Worm (Caenorhabditis elegans) whole organism, early embryonic: ENCODE measurements around the gene Y17G7B.3.

Experiments
- aly-1 ChIP-seq: sonication (generic microtip); optimal IDR thresholded peaks from 2 replicates; lab custom pipeline; 2016; ENCODE audit warnings: missing genetic modification characterization, missing compliant biosample characterization
- ama-1 ChIP-seq: fragments of 150-350 bp; optimal IDR thresholded peaks from 2 replicates; lab custom pipeline; 2014
- ceh-36 ChIP-seq: sonication (generic microtip); optimal IDR thresholded peaks from 2 replicates; lab custom pipeline; 2016; ENCODE audit warnings: missing genetic modification characterization, inconsistent platforms, missing compliant biosample characterization
- ets-7 ChIP-seq: sonication (generic microtip); optimal IDR thresholded peaks from 2 replicates; lab custom pipeline; 2016; ENCODE audit warnings: missing genotype, missing genetic modification characterization, missing compliant biosample characterization
- flt-1 ChIP-seq: fragments of 200-800 bp; sonication (Bioruptor generic); IDR thresholded peaks from 2 replicates; pipeline ENCODE4 v1.3.6; 2022; ENCODE audit warnings: missing genetic modification characterization, missing compliant biosample characterization
- hnd-1 ChIP-seq: sonication (generic microtip); optimal IDR thresholded peaks from 2 replicates; lab custom pipeline; 2016; ENCODE audit warnings: missing genetic modification characterization, missing compliant biosample characterization
- tbx-37 ChIP-seq: fragments of 200-800 bp; sonication (Bioruptor generic); conservative IDR thresholded peaks from 2 replicates; pipeline ENCODE4 v1.3.6; 2022; ENCODE audit warnings: missing genetic modification reagents, missing genetic modification characterization, missing compliant biosample characterization

DNA sequence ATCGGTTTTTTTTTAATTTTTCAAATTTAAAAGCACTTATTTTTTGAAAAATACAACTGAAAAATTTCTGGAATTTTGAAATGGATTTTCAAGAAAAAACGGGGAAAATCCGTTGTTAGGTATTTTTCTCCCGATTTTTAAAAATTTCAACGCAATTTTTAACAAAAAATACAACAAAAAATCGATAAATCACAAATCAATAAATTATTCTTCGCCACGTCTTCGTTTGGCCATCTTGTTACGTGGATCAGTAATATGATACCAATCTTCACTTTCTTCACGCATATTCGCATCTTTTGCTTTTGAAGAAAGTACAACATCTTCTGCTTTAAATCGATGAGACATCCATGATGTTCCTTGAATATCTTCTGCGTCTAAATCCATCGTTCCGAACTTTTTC, 39.9 kb downstream of the Y17G7B.3 start:
- TF ChIP-seq aly-1 (no peak), ceh-36 (tag; lab: Kevin White, UChicago) (no peak), ama-1 (lab: Kevin White, UChicago) (no peak), ets-7 (tag; lab: Kevin White, UChicago) (no peak), hnd-1 (tag; lab: Kevin White, UChicago) (no peak), flt-1 (GFP tag; lab: Robert Waterston, UW) (no peak), tbx-37 (no peak)
